Worm (Caenorhabditis elegans) whole organism, L1 larva: ENCODE results near the gene pals-31.

ENCODE experiments used
- ceh-82 ChIP-seq, 3 experiments: fragments of 150-350 bp in 1 of 3; sonication (generic microtip) in 2 of 3; optimal IDR thresholded peaks; 2 replicates each; lab custom pipeline; 2014 to 2017; ENCODE audit warnings: missing biosample characterization in 3 of 3, missing genetic modification characterization in 3 of 3
- dsc-1 ChIP-seq: sonication (generic microtip); optimal IDR thresholded peaks from 2 replicates; lab custom pipeline; 2016; ENCODE audit warnings: mild to moderate bottlenecking, missing genetic modification characterization, missing compliant biosample characterization
- hlh-17 ChIP-seq: fragments of 200-800 bp; sonication (Bioruptor generic); optimal IDR thresholded peaks from 2 replicates; lab custom pipeline; 2018; ENCODE audit warnings: missing genetic modification characterization, mild to moderate bottlenecking, missing compliant biosample characterization, moderate library complexity, borderline replicate concordance
- hlh-4 ChIP-seq: sonication (generic microtip); optimal IDR thresholded peaks from 2 replicates; lab custom pipeline; 2016; ENCODE audit warnings: mild to moderate bottlenecking, missing genetic modification characterization, missing compliant biosample characterization
- lin-35 ChIP-seq, 2 experiments: fragments of 150-350 bp; optimal IDR thresholded peaks; 2 replicates each; lab custom pipeline; 2014; ENCODE audit warnings: missing biosample characterization in 2 of 2, missing genetic modification characterization in 2 of 2, missing genetic modification reagents in 2 of 2
- mdl-1 ChIP-seq, 2 experiments: fragments of 150-350 bp; optimal IDR thresholded peaks; 2 replicates each; lab custom pipeline; 2014 to 2017; ENCODE audit warnings: missing biosample characterization in 2 of 2, missing genetic modification characterization in 2 of 2, inconsistent platforms in 1 of 2
- nhr-71 ChIP-seq: sonication (generic microtip); optimal IDR thresholded peaks from 2 replicates; lab custom pipeline; 2016; ENCODE audit warnings: mild to moderate bottlenecking, missing genetic modification characterization, moderate library complexity, missing compliant biosample characterization
- skn-1 ChIP-seq: fragments of 150-350 bp; optimal IDR thresholded peaks from 2 replicates; lab custom pipeline; 2014; ENCODE audit warnings: missing biosample characterization, missing genetic modification characterization
- snpc-4 ChIP-seq: fragments of 150-350 bp; optimal IDR thresholded peaks from 2 replicates; lab custom pipeline; 2014; ENCODE audit warnings: missing biosample characterization, missing genetic modification characterization
- unc-130 ChIP-seq: fragments of 150-350 bp; optimal IDR thresholded peaks from 2 replicates; lab custom pipeline; 2017; ENCODE audit warnings: missing biosample characterization, missing genetic modification characterization, inconsistent platforms
- unc-62 ChIP-seq: fragments of 150-350 bp; optimal IDR thresholded peaks from 2 replicates; lab custom pipeline; 2014; ENCODE audit warnings: missing biosample characterization, missing genetic modification reagents, missing genetic modification characterization

ce11 chrV:638328-638727 lies 1.9 kb downstream of the pals-31 start, which contains the start of gene srj-37:
- TF ChIP-seq hlh-4 (tag; lab: Kevin White, UChicago) = no peak
- no peak for TF ChIP-seq lin-35 (GFP tag; optimal IDR thresholded peaks at IDR 0.05; lab: Kevin White, UChicago)
- no peak for TF ChIP-seq dsc-1 (tag; lab: Kevin White, UChicago)
- no peak for TF ChIP-seq unc-62 (GFP tag; lab: Kevin White, UChicago)
- TF ChIP-seq nhr-71 (tag; lab: Kevin White, UChicago) = no peak
- no peak for TF ChIP-seq unc-130
- no peak for TF ChIP-seq mdl-1 (tag; optimal IDR thresholded peaks at IDR 0.05; lab: Kevin White, UChicago)
- TF ChIP-seq hlh-17 = no peak
- TF ChIP-seq ceh-82 (tag; optimal IDR thresholded peaks at IDR 0.05; lab: Kevin White, UChicago) = no peak
- no peak for TF ChIP-seq snpc-4 (tag; lab: Kevin White, UChicago)
- no peak for TF ChIP-seq skn-1 (tag; lab: Kevin White, UChicago)
